Worm (Caenorhabditis elegans): Measurements from ENCODE around the gene perm-5.
"Not testable (repeated sequence)": the region's sequence is repeated elsewhere in the genome, so short reads cannot be mapped to it uniquely, and the experiment has no call there.

ce11 chrIV:5691189-5691588, 12.1 kb downstream of the perm-5 start:
- TF ChIP-seq ztf-23 (GFP tag; IDR thresholded peaks at IDR 0.05): peak; percentile 32; the same call in 1 of the 2 replicates
- TF ChIP-seq ref-1 (GFP tag; conservative IDR thresholded peaks at IDR 0.05); med-1 (GFP tag; optimal IDR thresholded peaks at IDR 0.05; ENCODE audit: insufficient read depth); klf-2 (GFP tag; conservative IDR thresholded peaks at IDR 0.05); tab-1 (GFP tag; IDR thresholded peaks at IDR 0.05): not testable (repeated sequence)

All from whole organism, midembryonic.